Fruit fly (Drosophila melanogaster) whole organism: ENCODE measurements around the gene Obp99b.

Source experiments
- CG8478 ChIP-seq: fragments of >200 bp; optimal IDR thresholded peaks from 2 replicates; lab custom pipeline; 2018; ENCODE audit warnings: inconsistent platforms
- Dll ChIP-seq: fragments of >200 bp; optimal IDR thresholded peaks from 2 replicates; lab custom pipeline; 2017
- EcR ChIP-seq, 2 experiments: fragments of >200 bp; optimal IDR thresholded peaks; 2 replicates each; lab custom pipeline; 2017; ENCODE audit warnings: missing biosample characterization in 2 of 2, missing genetic modification characterization in 2 of 2, missing genetic modification reagents in 2 of 2
- pan ChIP-seq: fragments of >200 bp; optimal IDR thresholded peaks from 2 replicates; lab custom pipeline; 2017
- psq ChIP-seq: fragments of >200 bp; optimal IDR thresholded peaks from 2 replicates; lab custom pipeline; 2017
- usp ChIP-seq: fragments of >200 bp; optimal IDR thresholded peaks from 2 replicates; lab custom pipeline; 2017; ENCODE audit warnings: missing biosample characterization, missing genetic modification characterization, mixed read lengths

Gene Obp99b

DNA sequence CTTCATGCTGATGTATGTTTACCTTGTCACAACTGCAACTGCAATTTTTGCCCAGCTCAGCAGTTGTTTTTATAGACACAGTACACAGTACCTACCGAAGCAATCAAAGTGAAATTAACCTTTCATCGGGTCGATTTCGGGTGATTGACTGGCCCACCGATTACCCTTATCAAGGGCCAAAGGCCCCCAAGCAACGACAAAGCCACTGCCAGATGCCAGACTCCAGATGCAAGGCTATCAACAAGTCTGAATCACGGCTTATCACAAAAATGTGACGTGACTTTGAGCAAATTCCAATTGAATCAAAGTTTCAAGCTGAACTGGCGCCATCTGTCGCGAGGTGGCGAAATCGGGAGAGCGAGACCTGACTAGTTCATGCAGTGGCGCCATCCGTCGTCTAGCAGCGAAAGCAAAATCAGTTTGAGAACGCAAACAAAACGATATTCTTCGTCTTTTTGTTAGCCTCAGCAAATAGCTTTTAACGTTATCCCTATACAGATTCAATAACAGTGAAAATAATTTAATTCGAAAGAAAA lies at the start of gene Obp99b:
Gene Obp99b, minus strand, starts transcription at position 115 of the 536 bp plus-strand sequence.
- TF ChIP-seq psq (lab: Kevin White, UChicago) (no peak), CG8478 (lab: Kevin White, UChicago) (no peak), Dll (lab: Kevin White, UChicago) (no peak), pan (lab: Kevin White, UChicago) (no peak), EcR (GFP tag; optimal IDR thresholded peaks at IDR 0.05; lab: Kevin White, UChicago) (no peak), usp (GFP tag; lab: Kevin White, UChicago) (no peak)

DNA sequence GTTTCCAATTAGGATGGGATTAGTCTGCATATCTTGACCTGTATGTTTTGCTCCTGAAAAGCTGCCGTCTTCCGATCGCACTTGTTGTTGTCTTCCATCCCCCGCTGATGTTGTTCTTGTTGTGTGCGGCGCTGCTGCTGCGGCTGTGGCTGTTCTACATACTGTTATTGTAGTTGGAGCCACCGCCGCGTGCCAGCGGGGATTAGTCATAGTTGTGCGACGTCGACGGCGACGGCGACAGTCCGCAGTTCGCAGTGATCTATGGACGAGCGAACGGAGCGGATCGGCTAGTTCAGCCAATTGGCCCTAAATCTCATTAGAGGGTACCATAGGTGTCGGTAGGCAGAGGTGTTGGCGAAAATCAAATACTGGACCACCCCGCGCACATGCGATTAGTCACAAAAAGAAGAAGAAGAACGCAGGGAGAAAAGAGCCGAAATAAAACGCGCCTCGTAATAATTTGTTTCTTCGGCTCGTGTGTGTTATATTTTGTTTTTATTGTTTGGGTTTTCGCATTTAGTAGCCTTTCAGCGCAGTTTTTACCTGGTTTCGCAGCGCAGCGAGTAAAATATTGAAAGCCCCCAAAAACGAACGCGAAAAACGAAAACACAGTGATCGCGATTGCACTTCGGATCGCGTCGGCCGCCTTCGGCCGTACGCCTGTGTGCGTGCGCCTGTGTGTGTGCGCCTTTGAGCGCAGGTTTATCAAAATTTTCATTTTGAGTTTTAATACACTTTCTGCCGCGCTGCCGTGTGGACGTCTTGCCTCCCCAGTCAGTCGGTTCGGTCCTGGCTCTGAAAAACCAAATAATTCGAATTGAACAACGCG lies 48.8 kb upstream of the Obp99b start, which contains the start of gene kay:
Gene kay, plus strand, starts transcription at position 729 of the 829 bp plus-strand sequence.
- TF ChIP-seq EcR (GFP tag; optimal IDR thresholded peaks at IDR 0.05; lab: Kevin White, UChicago) (no peak), psq (lab: Kevin White, UChicago) (no peak), pan (lab: Kevin White, UChicago) (no peak), usp (GFP tag; lab: Kevin White, UChicago) (no peak), Dll (lab: Kevin White, UChicago) (no peak), CG8478 (lab: Kevin White, UChicago) (no peak)

DNA sequence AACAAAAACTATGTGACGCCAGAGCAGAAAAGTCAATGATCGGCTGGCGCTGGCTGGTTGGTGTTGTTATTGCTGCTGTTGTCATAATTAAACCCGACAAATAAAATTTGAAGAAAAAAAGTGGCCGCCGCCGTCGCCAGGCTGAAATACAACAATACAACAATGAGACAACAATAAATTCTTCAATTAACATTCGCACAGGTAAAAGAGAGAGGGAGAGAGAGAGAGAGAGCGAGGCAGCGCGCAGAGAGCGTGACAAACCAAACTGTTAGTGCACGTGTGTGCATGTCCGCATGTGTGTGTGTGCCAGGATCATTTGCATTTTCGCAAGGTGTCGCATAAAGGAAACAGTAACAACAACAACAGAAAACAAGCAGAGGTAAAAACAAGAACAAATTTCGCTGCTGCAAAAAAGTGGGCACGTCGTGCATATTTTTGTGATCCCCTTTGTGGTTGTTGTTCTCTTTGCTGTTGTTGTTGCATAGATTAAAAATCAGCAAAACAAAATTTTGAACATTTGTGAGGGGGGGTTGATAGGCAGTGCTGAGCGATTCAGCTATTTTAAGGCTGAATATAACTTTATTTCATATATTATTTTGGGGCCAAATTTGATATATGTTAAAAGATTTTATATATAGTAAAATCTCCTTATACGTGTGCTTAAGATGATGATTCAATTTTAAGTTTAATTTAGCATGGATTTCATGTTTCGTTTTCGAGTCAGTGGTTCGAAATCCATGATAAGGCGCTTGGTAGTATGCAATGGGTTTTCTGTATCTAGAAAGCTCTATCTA lies 47.8 kb upstream of the Obp99b start:
- no peak for TF ChIP-seq EcR (GFP tag; optimal IDR thresholded peaks at IDR 0.05; lab: Kevin White, UChicago)
- TF ChIP-seq Dll (lab: Kevin White, UChicago): peak; percentile 84

DNA sequence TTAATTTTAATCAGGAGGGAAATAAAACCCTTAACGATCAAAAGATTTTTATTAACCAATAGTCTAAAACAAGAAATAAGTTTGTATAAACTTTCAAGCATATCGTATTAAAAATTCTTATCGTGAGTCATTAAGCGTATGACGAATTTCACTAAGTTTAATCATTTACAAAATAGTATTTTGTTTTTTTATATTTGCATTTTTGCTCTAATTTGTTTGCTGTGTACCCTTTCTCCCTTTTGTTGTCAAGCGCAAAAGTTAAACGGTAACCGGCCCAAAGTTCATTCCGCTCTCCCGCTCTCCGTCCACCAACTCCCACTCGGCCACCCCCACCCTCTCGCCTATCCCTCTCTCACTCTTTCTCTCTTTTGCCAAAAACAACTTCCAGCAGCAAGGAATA lies 47.1 kb upstream of the Obp99b start:
- TF ChIP-seq psq (lab: Kevin White, UChicago) (no peak), CG8478 (lab: Kevin White, UChicago) (no peak), Dll (lab: Kevin White, UChicago) (no peak), EcR (GFP tag; optimal IDR thresholded peaks at IDR 0.05; lab: Kevin White, UChicago) (peak in 1 of 2 experiments; percentile 32), usp (GFP tag; lab: Kevin White, UChicago) (no peak)

DNA sequence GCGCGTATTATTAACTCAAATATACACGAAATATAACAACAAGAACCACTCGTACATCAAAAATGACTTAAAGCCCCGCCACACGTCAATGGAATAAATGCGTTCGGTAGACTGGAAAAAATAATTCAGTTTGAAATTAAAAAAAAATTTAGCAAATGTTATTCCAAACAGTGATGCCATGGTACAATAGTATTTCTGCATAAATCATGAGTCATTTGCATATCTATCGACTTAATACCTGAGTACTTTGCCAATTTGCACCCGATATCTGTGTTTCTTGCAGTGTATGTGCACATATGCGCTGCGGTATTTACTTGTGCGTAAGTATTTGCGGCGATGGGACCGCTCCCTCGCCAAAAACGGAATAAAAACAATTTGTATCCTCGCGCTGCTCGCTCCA lies 46.5 kb upstream of the Obp99b start:
- TF ChIP-seq Dll (lab: Kevin White, UChicago) (no peak), EcR (GFP tag; optimal IDR thresholded peaks at IDR 0.05; lab: Kevin White, UChicago) (peak in 1 of 2 experiments; percentile 45), usp (GFP tag; lab: Kevin White, UChicago) (no peak)

DNA sequence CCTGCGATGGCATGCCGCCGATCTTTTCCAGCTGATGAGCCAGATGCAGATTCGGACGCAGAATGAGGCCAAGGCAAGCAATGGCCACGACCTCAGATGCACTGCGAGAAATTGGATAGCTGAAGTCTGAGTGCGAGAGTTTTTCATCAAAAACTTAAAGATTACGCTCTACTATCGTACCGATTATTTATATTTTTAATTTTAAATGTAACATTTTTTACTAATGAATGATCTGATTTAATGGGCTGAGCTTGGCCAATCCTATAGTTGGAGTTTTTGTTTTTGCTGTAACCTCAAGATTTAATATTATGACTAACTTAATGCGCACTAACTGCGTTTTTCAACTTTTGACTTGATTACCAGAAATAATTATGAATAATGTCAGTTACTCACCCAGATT lies 45.6 kb upstream of the Obp99b start:
- TF ChIP-seq pan (lab: Kevin White, UChicago) (no peak), usp (GFP tag; lab: Kevin White, UChicago) (no peak), psq (lab: Kevin White, UChicago) (no peak), EcR (GFP tag; optimal IDR thresholded peaks at IDR 0.05; lab: Kevin White, UChicago) (no peak), Dll (lab: Kevin White, UChicago) (no peak), CG8478 (lab: Kevin White, UChicago) (no peak)

DNA sequence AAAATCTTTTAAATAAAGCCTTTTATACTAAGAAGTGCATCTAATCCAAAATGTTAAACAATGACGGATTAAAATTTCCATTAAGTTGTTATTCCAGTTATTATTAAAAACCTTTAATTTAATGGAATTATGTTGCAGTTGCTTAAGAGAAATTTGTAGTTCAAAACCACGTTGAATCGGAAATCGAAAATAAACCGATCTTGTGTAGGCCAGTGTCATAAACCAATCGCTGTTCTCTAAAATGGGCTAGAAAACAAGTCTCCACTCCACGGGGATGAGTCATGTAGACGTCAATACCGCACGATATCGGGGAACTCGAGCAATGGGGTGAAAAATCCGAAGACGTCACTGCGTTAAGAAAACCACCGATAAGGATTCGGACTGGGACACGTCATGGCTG lies 44.9 kb upstream of the Obp99b start:
- no peak for TF ChIP-seq Dll (lab: Kevin White, UChicago)

DNA sequence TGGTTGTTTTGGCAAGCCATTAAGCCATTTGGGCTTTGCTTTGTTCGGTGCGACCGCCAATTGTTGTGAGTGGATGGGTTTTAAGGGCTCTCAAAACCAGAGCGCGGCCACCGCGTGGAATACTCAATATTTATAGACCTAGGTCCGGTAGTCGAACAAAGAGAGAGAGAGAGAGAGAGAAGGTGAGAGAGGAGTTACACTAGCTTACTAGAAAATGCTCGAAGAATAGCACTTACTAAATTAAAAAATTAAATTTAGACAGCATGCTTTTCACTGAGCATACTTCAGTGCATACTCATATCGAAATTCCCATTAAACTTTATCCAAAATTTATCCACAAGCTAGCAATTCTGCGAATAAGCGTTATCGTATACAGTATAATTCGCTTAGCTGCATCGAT lies 43.3 kb upstream of the Obp99b start:
- TF ChIP-seq Dll (lab: Kevin White, UChicago): no peak
- TF ChIP-seq pan (lab: Kevin White, UChicago): no peak
- TF ChIP-seq psq (lab: Kevin White, UChicago): no peak
- no peak for TF ChIP-seq EcR (GFP tag; optimal IDR thresholded peaks at IDR 0.05; lab: Kevin White, UChicago)
- no peak for TF ChIP-seq usp (GFP tag; lab: Kevin White, UChicago)
- TF ChIP-seq CG8478 (lab: Kevin White, UChicago): no peak

DNA sequence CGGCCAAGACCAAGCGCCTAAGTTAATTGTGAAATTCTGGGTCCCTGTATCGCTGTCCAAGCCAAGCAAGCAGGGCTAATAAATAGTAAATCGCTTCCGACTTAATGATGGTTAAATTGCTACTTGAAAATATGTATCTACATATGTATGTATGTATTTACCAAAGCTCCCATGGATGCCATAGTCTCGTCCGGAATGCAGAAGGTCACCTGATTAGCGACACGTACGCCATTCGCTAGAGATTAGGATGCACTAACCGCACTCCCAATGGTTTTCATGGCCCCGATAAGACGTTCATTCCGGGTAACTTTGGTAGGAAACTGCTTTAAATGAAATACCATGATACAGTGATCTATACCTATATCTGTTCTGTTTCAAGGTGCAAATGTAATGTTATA lies 42.0 kb upstream of the Obp99b start:
- TF ChIP-seq pan (lab: Kevin White, UChicago): no peak
- TF ChIP-seq usp (GFP tag; lab: Kevin White, UChicago): no peak
- no peak for TF ChIP-seq psq (lab: Kevin White, UChicago)
- no peak for TF ChIP-seq EcR (GFP tag; optimal IDR thresholded peaks at IDR 0.05; lab: Kevin White, UChicago)
- TF ChIP-seq CG8478 (lab: Kevin White, UChicago): no peak
- TF ChIP-seq Dll (lab: Kevin White, UChicago): no peak

DNA sequence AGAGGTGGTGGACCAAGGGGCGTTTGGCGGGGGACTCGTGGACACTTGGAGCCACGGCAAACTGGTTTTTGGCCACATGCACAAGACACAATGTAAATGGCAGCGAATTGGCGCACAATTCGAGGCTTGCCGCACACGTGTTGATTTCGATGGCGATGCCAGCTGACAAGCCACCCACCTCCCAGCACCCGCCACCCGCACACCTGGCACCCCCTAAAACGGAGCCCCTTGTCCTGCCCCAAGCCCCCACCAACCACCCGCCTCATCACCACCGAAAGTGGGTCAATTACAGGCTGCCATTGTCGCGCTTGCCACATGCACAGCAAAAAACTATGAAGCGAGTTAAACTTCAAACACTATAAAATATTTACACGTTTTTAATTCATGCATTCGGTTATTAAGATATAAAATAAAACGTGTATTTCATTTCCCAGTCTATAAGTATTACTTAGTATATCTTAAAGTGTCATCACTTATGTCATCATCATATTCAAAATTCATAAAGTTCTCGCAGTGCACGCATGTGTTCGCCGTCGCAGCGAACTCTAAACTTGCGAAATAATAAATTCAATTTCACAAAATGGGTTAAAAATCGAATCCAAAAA lies 41.5 kb upstream of the Obp99b start:
- TF ChIP-seq Dll (lab: Kevin White, UChicago) (no peak), EcR (GFP tag; optimal IDR thresholded peaks at IDR 0.05; lab: Kevin White, UChicago) (no peak), pan (lab: Kevin White, UChicago) (no peak), CG8478 (lab: Kevin White, UChicago) (no peak), psq (lab: Kevin White, UChicago) (no peak), usp (GFP tag; lab: Kevin White, UChicago) (no peak)

DNA sequence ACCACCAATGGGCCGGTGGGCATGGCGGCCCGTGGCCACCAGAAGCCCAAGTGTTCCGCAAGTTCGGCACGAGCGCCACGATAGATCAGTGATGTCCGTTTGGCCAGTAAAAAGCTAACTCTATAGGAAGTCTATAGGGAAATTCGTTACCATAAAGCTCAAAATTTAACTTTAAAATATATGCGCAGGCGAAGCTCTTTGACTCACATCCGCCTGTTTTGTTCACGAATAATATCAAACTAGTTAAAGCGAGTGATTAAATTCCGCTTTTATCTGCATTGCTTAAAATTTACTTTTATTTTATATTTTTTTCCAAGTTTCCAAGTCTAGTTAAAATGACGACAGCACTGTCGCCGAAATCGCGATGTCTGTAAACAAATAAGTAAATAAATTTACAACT lies 41.0 kb upstream of the Obp99b start:
- TF ChIP-seq usp (GFP tag; lab: Kevin White, UChicago) (no peak), psq (lab: Kevin White, UChicago) (no peak), Dll (lab: Kevin White, UChicago) (no peak), CG8478 (lab: Kevin White, UChicago) (no peak), EcR (GFP tag; optimal IDR thresholded peaks at IDR 0.05; lab: Kevin White, UChicago) (no peak), pan (lab: Kevin White, UChicago) (no peak)
